Worm (Caenorhabditis elegans): ENCODE data around the gene C01B9.1.

DNA sequence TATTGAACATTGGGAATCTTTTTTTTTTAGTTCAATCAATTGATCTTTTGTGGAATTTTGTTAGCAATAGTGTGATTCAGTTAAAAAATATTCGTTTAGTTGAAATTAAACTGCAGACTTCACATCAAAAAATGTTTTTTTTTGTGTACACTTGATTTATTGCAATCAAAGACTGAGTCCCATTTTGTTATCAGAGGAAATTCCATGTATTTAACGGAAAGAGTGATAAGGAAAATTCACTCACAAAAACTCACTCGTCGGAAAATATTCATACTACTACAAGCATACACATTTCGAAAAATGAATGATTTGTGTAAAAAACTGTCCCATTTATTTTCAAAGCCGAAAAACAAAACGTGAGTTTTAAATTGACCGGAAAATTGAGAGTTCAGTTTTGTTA, at the start of gene C01B9.1:
- TF ChIP-seq egl-27 (tag; optimal IDR thresholded peaks at IDR 0.05): no peak
- TF ChIP-seq nhr-12 (tag; optimal IDR thresholded peaks at IDR 0.05): no peak
- no peak for TF ChIP-seq lsy-2 (tag; optimal IDR thresholded peaks at IDR 0.05)
- no peak for TF ChIP-seq blmp-1 (tag; optimal IDR thresholded peaks at IDR 0.05; ENCODE audit: insufficient read depth)
- TF ChIP-seq aly-2 (tag; optimal IDR thresholded peaks at IDR 0.05): no peak
- no peak for TF ChIP-seq ama-1 (optimal IDR thresholded peaks at IDR 0.05)
- TF ChIP-seq nhr-23 (tag; optimal IDR thresholded peaks at IDR 0.05): no peak
- TF ChIP-seq ztf-4 (tag; optimal IDR thresholded peaks at IDR 0.05): no peak
- no peak for TF ChIP-seq lin-13 (GFP tag; optimal IDR thresholded peaks at IDR 0.05)
- TF ChIP-seq dmd-4 (tag; optimal IDR thresholded peaks at IDR 0.05): no peak
- TF ChIP-seq unc-55 (GFP tag; optimal IDR thresholded peaks at IDR 0.05): no peak
- no peak for TF ChIP-seq nhr-11 (tag; optimal IDR thresholded peaks at IDR 0.05)
- TF ChIP-seq ceh-82 (tag; optimal IDR thresholded peaks at IDR 0.05): no peak
